Worm (Caenorhabditis elegans) whole organism, L4/young adult: Measurements from ENCODE around the gene ttr-53.

ENCODE experiments used
- W03F9.2 ChIP-seq: fragments of 150-350 bp; optimal IDR thresholded peaks from 2 replicates; lab custom pipeline; 2014; ENCODE audit warnings: missing biosample characterization, missing genetic modification characterization
- dao-5 ChIP-seq: sonication (generic microtip); optimal IDR thresholded peaks from 2 replicates; lab custom pipeline; 2016; ENCODE audit warnings: missing genotype, missing genetic modification characterization, moderate library complexity, missing compliant biosample characterization
- him-1 ChIP-seq: sonication (generic microtip); optimal IDR thresholded peaks from 2 replicates; lab custom pipeline; 2016; ENCODE audit warnings: missing genotype, missing genetic modification reagents, missing genetic modification characterization, missing compliant biosample characterization

ttr-53 gene

ce11 chrIV:10140143-10140542, 17.7 kb upstream of the ttr-53 start, which contains the start of gene gst-3:
Gene gst-3 (minus strand): TSS chrIV:10140243.
- TF ChIP-seq dao-5 (tag; lab: Kevin White, UChicago): no peak

ce11 chrIV:10141930-10142505, 15.8 kb upstream of the ttr-53 start, which contains the start of the genes gst-2, gst-4 and dhs-12:
Gene gst-2 (minus strand): TSS chrIV:10142061.
Gene gst-4 (plus strand): TSS chrIV:10142225.
Gene dhs-12 (plus strand): TSS chrIV:10142455.
- no peak for TF ChIP-seq dao-5 (tag; lab: Kevin White, UChicago)
- no peak for TF ChIP-seq him-1 (tag; lab: Kevin White, UChicago)
- no peak for TF ChIP-seq W03F9.2 (tag; lab: Kevin White, UChicago)

- TF ChIP-seq him-1 (tag; lab: Kevin White, UChicago): no peak
- TF ChIP-seq dao-5 (tag; lab: Kevin White, UChicago): no peak
- no peak for TF ChIP-seq W03F9.2 (tag; lab: Kevin White, UChicago)
These were observed 14.2 kb upstream of the ttr-53 start, which contains the start of gene msp-38 for ce11 chrIV:10143640-10144039. Gene msp-38 (minus strand): TSS chrIV:10143740.

- TF ChIP-seq dao-5 (tag; lab: Kevin White, UChicago): no peak
- no peak for TF ChIP-seq him-1 (tag; lab: Kevin White, UChicago)
- no peak for TF ChIP-seq W03F9.2 (tag; lab: Kevin White, UChicago)
These were observed 13.4 kb upstream of the ttr-53 start for ce11 chrIV:10144487-10144886.

- TF ChIP-seq W03F9.2 (tag; lab: Kevin White, UChicago) (no peak), dao-5 (tag; lab: Kevin White, UChicago) (no peak), him-1 (tag; lab: Kevin White, UChicago) (no peak)
These were observed 12.9 kb upstream of the ttr-53 start for ce11 chrIV:10144909-10145308.

- TF ChIP-seq W03F9.2 (tag; lab: Kevin White, UChicago): no peak
- no peak for TF ChIP-seq dao-5 (tag; lab: Kevin White, UChicago)
These were observed 11.0 kb upstream of the ttr-53 start, which contains the start of gene T14G10.8 for ce11 chrIV:10146885-10147284. Gene T14G10.8 (minus strand): TSS chrIV:10146985.

ce11 chrIV:10148938-10149337, 8.9 kb upstream of the ttr-53 start, which contains the start of gene pigs-1:
Gene pigs-1 (minus strand): TSS chrIV:10149038.
- TF ChIP-seq dao-5 (tag; lab: Kevin White, UChicago) (no peak), W03F9.2 (tag; lab: Kevin White, UChicago) (no peak), him-1 (tag; lab: Kevin White, UChicago) (no peak)

- TF ChIP-seq him-1 (tag; lab: Kevin White, UChicago): no peak
- no peak for TF ChIP-seq dao-5 (tag; lab: Kevin White, UChicago)
- no peak for TF ChIP-seq W03F9.2 (tag; lab: Kevin White, UChicago)
These were observed 7.3 kb upstream of the ttr-53 start, which contains the start of gene tsp-12 for ce11 chrIV:10150552-10151004. Gene tsp-12 (minus strand): TSS chrIV:10150602.

- TF ChIP-seq him-1 (tag; lab: Kevin White, UChicago): peak; percentile 7
- no peak for TF ChIP-seq dao-5 (tag; lab: Kevin White, UChicago)
- peak; percentile 63 for TF ChIP-seq W03F9.2 (tag; lab: Kevin White, UChicago)
These were observed 6.3 kb upstream of the ttr-53 start, which contains the start of gene copg-1 for ce11 chrIV:10151439-10151997. Gene copg-1 (plus strand): TSS chrIV:10151947.

- TF ChIP-seq dao-5 (tag; lab: Kevin White, UChicago): no peak
- TF ChIP-seq him-1 (tag; lab: Kevin White, UChicago): no peak
- TF ChIP-seq W03F9.2 (tag; lab: Kevin White, UChicago): no peak
These were observed 4.4 kb upstream of the ttr-53 start for ce11 chrIV:10153479-10153878.

ce11 chrIV:10155475-10155874, 2.4 kb upstream of the ttr-53 start, which contains the start of gene ttr-54:
Gene ttr-54 (plus strand): TSS chrIV:10155775.
- TF ChIP-seq dao-5 (tag; lab: Kevin White, UChicago): no peak
- TF ChIP-seq him-1 (tag; lab: Kevin White, UChicago): no peak
- TF ChIP-seq W03F9.2 (tag; lab: Kevin White, UChicago): no peak

- TF ChIP-seq W03F9.2 (tag; lab: Kevin White, UChicago) (no peak), him-1 (tag; lab: Kevin White, UChicago) (no peak), dao-5 (tag; lab: Kevin White, UChicago) (no peak)
These were observed 804 bp upstream of the ttr-53 start for ce11 chrIV:10157034-10157433.

- TF ChIP-seq dao-5 (tag; lab: Kevin White, UChicago) (no peak), him-1 (tag; lab: Kevin White, UChicago) (no peak), W03F9.2 (tag; lab: Kevin White, UChicago) (no peak)
These were observed 3.9 kb downstream of the ttr-53 start, which contains the start of gene pps-1 for ce11 chrIV:10161706-10162105. Gene pps-1 (plus strand): TSS chrIV:10162006.
